Worm (Caenorhabditis elegans) whole organism, L4 larva: ENCODE measurements around the gene ZC443.1.

Source experiments
- D1046.2 ChIP-seq: fragments of 200-800 bp; sonication (Bioruptor generic); IDR thresholded peaks from 2 replicates; pipeline ENCODE4 v1.3.6; 2022; ENCODE audit warnings: missing genetic modification characterization, missing compliant biosample characterization
- ZK546.5 ChIP-seq, 2 experiments: sonication (generic microtip); optimal IDR thresholded peaks; 2 replicates each; lab custom pipeline; 2017; ENCODE audit warnings: missing biosample characterization in 2 of 2, missing genetic modification characterization in 2 of 2
- aha-1 ChIP-seq: fragments of 150-350 bp; peaks from one replicate; lab custom pipeline; 2014; ENCODE audit warnings: missing biosample characterization, missing genetic modification characterization
- aly-2 ChIP-seq: sonication (generic microtip); optimal IDR thresholded peaks from 2 replicates; lab custom pipeline; 2018; ENCODE audit warnings: missing biosample characterization, missing genetic modification characterization
- ceh-28 ChIP-seq: fragments of 150-350 bp; optimal IDR thresholded peaks from 2 replicates; lab custom pipeline; 2014; ENCODE audit warnings: missing biosample characterization, missing genetic modification reagents, missing genetic modification characterization
- ceh-62 ChIP-seq: sonication (generic microtip); optimal IDR thresholded peaks from 2 replicates; lab custom pipeline; 2017; ENCODE audit warnings: missing biosample characterization, missing genetic modification characterization
- ceh-82 ChIP-seq: sonication (generic microtip); optimal IDR thresholded peaks from 2 replicates; lab custom pipeline; 2017; ENCODE audit warnings: missing biosample characterization, missing genetic modification characterization
- ces-1 ChIP-seq: fragments of 150-350 bp; sonication (generic microtip); optimal IDR thresholded peaks from 4 replicates; lab custom pipeline; 2014; ENCODE audit warnings: missing biosample characterization, missing genetic modification reagents, missing genetic modification characterization
- ctbp-1 ChIP-seq: fragments of 200-800 bp; sonication (Bioruptor generic); IDR thresholded peaks from 2 replicates; pipeline ENCODE4 v1.3.6; 2022; ENCODE audit warnings: missing genetic modification reagents, missing genetic modification characterization, missing compliant biosample characterization
- daf-16 ChIP-seq, 3 experiments: sonication (generic microtip); optimal IDR thresholded peaks; 2 replicates each; lab custom pipeline; 2016 to 2017; ENCODE audit warnings: missing genetic modification characterization in 3 of 3, missing genetic modification reagents in 3 of 3, mild to moderate bottlenecking in 2 of 3, missing compliant biosample characterization in 2 of 3, missing biosample characterization in 1 of 3, moderate library complexity in 1 of 3
- daf-8 ChIP-seq: fragments of 200-800 bp; sonication (Bioruptor generic); IDR thresholded peaks from 2 replicates; pipeline ENCODE4 v1.3.6; 2022; ENCODE audit warnings: missing genetic modification characterization, missing compliant biosample characterization
- dmd-6 ChIP-seq: fragments of 200-800 bp; sonication (Bioruptor generic); IDR thresholded peaks from 2 replicates; pipeline ENCODE4 v1.3.6; 2022; ENCODE audit warnings: missing genetic modification reagents, missing genetic modification characterization, missing compliant biosample characterization
- dmd-9 ChIP-seq: fragments of 200-800 bp; sonication (Bioruptor generic); IDR thresholded peaks from 2 replicates; pipeline ENCODE4 v1.3.6; 2022; ENCODE audit warnings: missing genetic modification reagents, missing genetic modification characterization, missing compliant biosample characterization
- dve-1 ChIP-seq: sonication (generic microtip); optimal IDR thresholded peaks from 2 replicates; lab custom pipeline; 2017; ENCODE audit warnings: antibody characterized with exemption, mild to moderate bottlenecking, missing genetic modification characterization, missing compliant biosample characterization; ENCODE audit not compliant: insufficient read depth
- egl-27 ChIP-seq: sonication (generic microtip); optimal IDR thresholded peaks from 3 replicates; lab custom pipeline; 2017; ENCODE audit warnings: missing biosample characterization, missing genetic modification reagents, missing genetic modification characterization
- fkh-10 ChIP-seq: fragments of 150-350 bp; optimal IDR thresholded peaks from 2 replicates; lab custom pipeline; 2014; ENCODE audit warnings: missing biosample characterization, missing genetic modification reagents, missing genetic modification characterization
- fos-1 ChIP-seq: fragments of 150-350 bp; optimal IDR thresholded peaks from 2 replicates; lab custom pipeline; 2014; ENCODE audit warnings: missing biosample characterization, missing genetic modification characterization
- hif-1 ChIP-seq, 2 experiments: sonication (generic microtip); optimal IDR thresholded peaks; 2 replicates each; lab custom pipeline; 2016 to 2017; ENCODE audit warnings: missing compliant biosample characterization in 2 of 2, missing genetic modification characterization in 2 of 2, missing genetic modification reagents in 2 of 2, missing genotype in 2 of 2, mild to moderate bottlenecking in 1 of 2
- hlh-11 ChIP-seq: fragments of 200-800 bp; sonication (Bioruptor generic); optimal IDR thresholded peaks from 2 replicates; lab custom pipeline; 2018; ENCODE audit warnings: mild to moderate bottlenecking, missing genetic modification characterization, missing compliant biosample characterization
- hmg-1.1 ChIP-seq: fragments of 200-800 bp; sonication (Bioruptor generic); IDR thresholded peaks from 2 replicates; pipeline ENCODE4 v1.3.6; 2022; ENCODE audit warnings: missing genetic modification reagents, missing genetic modification characterization, missing compliant biosample characterization
- lin-1 ChIP-seq: fragments of 200-800 bp; sonication (Bioruptor generic); IDR thresholded peaks from 2 replicates; pipeline ENCODE4 v1.3.6; 2022; ENCODE audit warnings: missing genetic modification reagents, missing genetic modification characterization, missing compliant biosample characterization
- lin-13 ChIP-seq: fragments of 150-350 bp; optimal IDR thresholded peaks from 2 replicates; lab custom pipeline; 2014; ENCODE audit warnings: missing biosample characterization, missing genetic modification reagents, missing genetic modification characterization
- lin-29 ChIP-seq: fragments of 200-800 bp; sonication (Bioruptor generic); IDR thresholded peaks from 2 replicates; pipeline ENCODE4 v1.3.6; 2022; ENCODE audit warnings: missing genetic modification reagents, missing genetic modification characterization, missing compliant biosample characterization
- lin-39 ChIP-seq: fragments of 150-350 bp; optimal IDR thresholded peaks from 2 replicates; lab custom pipeline; 2014; ENCODE audit warnings: missing biosample characterization, missing genetic modification reagents, missing genetic modification characterization
- lir-3 ChIP-seq: sonication (generic microtip); optimal IDR thresholded peaks from 2 replicates; lab custom pipeline; 2016; ENCODE audit warnings: mild to moderate bottlenecking, missing genetic modification characterization, missing compliant biosample characterization
- lsy-2 ChIP-seq, 2 experiments: fragments of 150-350 bp in 1 of 2; sonication (generic microtip) in 1 of 2; optimal IDR thresholded peaks; 2 replicates each; lab custom pipeline; 2014 to 2017; ENCODE audit warnings: missing biosample characterization in 2 of 2, missing genetic modification characterization in 2 of 2
- mdl-1 ChIP-seq, 2 experiments: fragments of 150-350 bp in 1 of 2; sonication (generic microtip) in 1 of 2; optimal IDR thresholded peaks; 2 replicates each; lab custom pipeline; 2014 to 2017; ENCODE audit warnings: missing biosample characterization in 2 of 2, missing genetic modification characterization in 2 of 2
- mep-1 ChIP-seq: fragments of 150-350 bp; sonication (generic microtip); optimal IDR thresholded peaks from 3 replicates; lab custom pipeline; 2014; ENCODE audit warnings: missing biosample characterization, missing genetic modification characterization
- mxl-3 ChIP-seq: fragments of 200-800 bp; sonication (Bioruptor generic); optimal IDR thresholded peaks from 2 replicates; lab custom pipeline; 2018; ENCODE audit warnings: mild to moderate bottlenecking, missing genetic modification characterization, missing compliant biosample characterization
- nhr-102 ChIP-seq: sonication (generic microtip); optimal IDR thresholded peaks from 2 replicates; lab custom pipeline; 2016; ENCODE audit warnings: mild to moderate bottlenecking, missing genetic modification characterization, moderate library complexity, missing compliant biosample characterization
- nhr-11 ChIP-seq: fragments of 150-350 bp; optimal IDR thresholded peaks from 2 replicates; lab custom pipeline; 2014; ENCODE audit warnings: missing biosample characterization, missing genetic modification characterization
- nhr-237 ChIP-seq: sonication (generic microtip); optimal IDR thresholded peaks from 2 replicates; lab custom pipeline; 2017; ENCODE audit warnings: missing biosample characterization, missing genetic modification characterization
- nhr-28 ChIP-seq: fragments of 150-350 bp; optimal IDR thresholded peaks from 2 replicates; lab custom pipeline; 2014; ENCODE audit warnings: missing biosample characterization, missing genetic modification characterization
- nhr-77 ChIP-seq: fragments of 150-350 bp; optimal IDR thresholded peaks from 2 replicates; lab custom pipeline; 2014; ENCODE audit warnings: missing biosample characterization, missing genetic modification characterization
- pha-4 ChIP-seq, 2 experiments: fragments of 150-350 bp in 1 of 2; fragments of 200-800 bp in 1 of 2; sonication (Bioruptor generic) in 1 of 2; IDR thresholded peaks in 1 of 2; optimal IDR thresholded peaks in 1 of 2; 2 replicates each; pipeline versions ENCODE4 v1.3.6 to Lab custom; 2014 to 2022; ENCODE audit warnings: missing genetic modification characterization in 2 of 2, missing genetic modification reagents in 2 of 2, missing biosample characterization in 1 of 2, missing compliant biosample characterization in 1 of 2
- php-3 ChIP-seq: fragments of 200-800 bp; sonication (Bioruptor generic); IDR thresholded peaks from 2 replicates; pipeline ENCODE4 v1.3.6; 2022; ENCODE audit warnings: missing genetic modification reagents, missing genetic modification characterization, missing compliant biosample characterization
- pqm-1 ChIP-seq: sonication (generic microtip); optimal IDR thresholded peaks from 2 replicates; lab custom pipeline; 2017; ENCODE audit warnings: missing biosample characterization, missing genetic modification characterization
- rbr-2 ChIP-seq: sonication (generic microtip); optimal IDR thresholded peaks from 2 replicates; lab custom pipeline; 2016; ENCODE audit warnings: missing genotype, missing genetic modification characterization, missing compliant biosample characterization
- tag-97 ChIP-seq: fragments of 200-800 bp; sonication (Bioruptor generic); IDR thresholded peaks from 2 replicates; pipeline ENCODE4 v1.3.6; 2022; ENCODE audit warnings: missing genetic modification characterization, missing compliant biosample characterization
- tra-1 ChIP-seq: fragments of 200-800 bp; sonication (Bioruptor generic); IDR thresholded peaks from 2 replicates; pipeline ENCODE4 v1.3.6; 2022; ENCODE audit warnings: missing genetic modification reagents, missing genetic modification characterization, missing compliant biosample characterization
- unc-39 ChIP-seq: sonication (generic microtip); optimal IDR thresholded peaks from 2 replicates; lab custom pipeline; 2017; ENCODE audit warnings: missing biosample characterization, missing genetic modification characterization
- unc-62 ChIP-seq, 3 experiments: fragments of 150-350 bp in 1 of 3; sonication (generic microtip); optimal IDR thresholded peaks in 2 of 3; peaks in 1 of 3; 1 replicate in 1 of 3; 2 replicates in 2 of 3; lab custom pipeline; 2014 to 2017; ENCODE audit warnings: missing biosample characterization in 3 of 3, missing genetic modification characterization in 3 of 3, missing genetic modification reagents in 3 of 3, missing genotype in 1 of 3
- vab-7 ChIP-seq: fragments of 200-800 bp; sonication (Bioruptor generic); IDR thresholded peaks from 2 replicates; pipeline ENCODE4 v1.3.6; 2022; ENCODE audit warnings: missing genetic modification reagents, missing genetic modification characterization, missing compliant biosample characterization
- zip-11 ChIP-seq: fragments of 200-800 bp; sonication (Bioruptor generic); IDR thresholded peaks from 2 replicates; pipeline ENCODE4 v1.3.6; 2022; ENCODE audit warnings: missing genetic modification characterization, missing compliant biosample characterization
- zip-2 ChIP-seq: fragments of 150-350 bp; optimal IDR thresholded peaks from 2 replicates; lab custom pipeline; 2014; ENCODE audit warnings: missing biosample characterization, missing genetic modification characterization
- ztf-11 ChIP-seq: fragments of 150-350 bp; optimal IDR thresholded peaks from 2 replicates; lab custom pipeline; 2014; ENCODE audit warnings: missing biosample characterization, missing genetic modification characterization
- ztf-7 ChIP-seq: fragments of 150-350 bp; optimal IDR thresholded peaks from 2 replicates; lab custom pipeline; 2014; ENCODE audit warnings: missing biosample characterization, missing genetic modification characterization

The ZC443.1 gene

ce11 chrV:12819792-12820453, 10.0 kb upstream of the ZC443.1 start, which contains the start of the genes ZC443.4 and ugt-18:
ZC443.4 (minus strand) TSS chrV:12819886.
ugt-18 (plus strand) TSS chrV:12820260.
- peak; percentile 56 for TF ChIP-seq nhr-77 (tag; lab: Kevin White, UChicago)
- 0 out of 2 replicates have a peak, but pooled peaks have one; percentile 10 for TF ChIP-seq dmd-6 (GFP tag; lab: Robert Waterston, UW)
- peak in 1 of 2 experiments; percentile 63 for TF ChIP-seq unc-62 (GFP tag; optimal IDR thresholded peaks at IDR 0.05 in 1 of 2; lab: Kevin White, UChicago)
- TF ChIP-seq unc-62 (tag; optimal IDR thresholded peaks at IDR 0.05; lab: Kevin White, UChicago): no peak
- TF ChIP-seq daf-16 (GFP tag; optimal IDR thresholded peaks at IDR 0.05; lab: Kevin White, UChicago): no peak
- TF ChIP-seq daf-16 (tag; optimal IDR thresholded peaks at IDR 0.05; lab: Kevin White, UChicago): peak; percentile 28
- TF ChIP-seq pqm-1 (tag; lab: Kevin White, UChicago): peak; percentile 60
- no peak for TF ChIP-seq dve-1
- no peak for TF ChIP-seq nhr-102 (tag; lab: Kevin White, UChicago)
- TF ChIP-seq nhr-28 (tag; lab: Kevin White, UChicago): peak; percentile 62

- TF ChIP-seq unc-39: no peak
- no peak for TF ChIP-seq nhr-11 (tag; lab: Kevin White, UChicago)
- no peak for TF ChIP-seq daf-8
- TF ChIP-seq lir-3 (tag; lab: Kevin White, UChicago): no peak
- TF ChIP-seq lin-13 (GFP tag; lab: Kevin White, UChicago): no peak
- no peak for TF ChIP-seq php-3 (GFP tag; lab: Robert Waterston, UW)
- TF ChIP-seq ZK546.5 (tag; optimal IDR thresholded peaks at IDR 0.05; lab: Kevin White, UChicago): no peak
- TF ChIP-seq hmg-1.1 (GFP tag; lab: Robert Waterston, UW): peak; percentile 79
- TF ChIP-seq zip-11: no peak
- no peak for TF ChIP-seq lin-39 (tag; lab: Kevin White, UChicago)
- no peak for TF ChIP-seq nhr-237
- no peak for TF ChIP-seq lin-29 (GFP tag; lab: Robert Waterston, UW)
- no peak for TF ChIP-seq D1046.2 (GFP tag; lab: Robert Waterston, UW)
- TF ChIP-seq mdl-1 (tag; optimal IDR thresholded peaks at IDR 0.05; lab: Kevin White, UChicago): peak in 1 of 2 experiments; percentile 70
- peak; percentile 41 for TF ChIP-seq hlh-11 (tag; lab: Kevin White, UChicago)
- no peak for TF ChIP-seq zip-2 (tag; lab: Kevin White, UChicago)
- TF ChIP-seq ceh-82 (tag; lab: Kevin White, UChicago): no peak
- no peak for TF ChIP-seq ceh-28 (tag; lab: Kevin White, UChicago)
- peak; percentile 97 for TF ChIP-seq aha-1 (tag; lab: Kevin White, UChicago)
- peak; percentile 3 to 50 for TF ChIP-seq lsy-2 (tag; optimal IDR thresholded peaks at IDR 0.05; lab: Kevin White, UChicago)
- no peak for TF ChIP-seq vab-7 (GFP tag; lab: Robert Waterston, UW)
- TF ChIP-seq egl-27 (tag; lab: Kevin White, UChicago): no peak
- no peak for TF ChIP-seq ces-1 (GFP tag; lab: Kevin White, UChicago)
- TF ChIP-seq mep-1 (tag; lab: Kevin White, UChicago): peak; percentile 63
- TF ChIP-seq pha-4 (GFP tag; IDR thresholded peaks at IDR 0.05; lab: Robert Waterston, UW): no peak
- no peak for TF ChIP-seq pha-4 (tag; optimal IDR thresholded peaks at IDR 0.05; lab: Kevin White, UChicago)
- 0 out of 2 replicates have a peak, but pooled peaks have one; percentile 11 for TF ChIP-seq dmd-6 (GFP tag; lab: Robert Waterston, UW)
- TF ChIP-seq ztf-7: no peak
- no peak for TF ChIP-seq dmd-9 (GFP tag; lab: Robert Waterston, UW)
- TF ChIP-seq hif-1 (tag; optimal IDR thresholded peaks at IDR 0.05; lab: Kevin White, UChicago): peak in 1 of 2 experiments; percentile 39
- TF ChIP-seq tag-97 (GFP tag; lab: Robert Waterston, UW): no peak
- no peak for TF ChIP-seq lin-1 (GFP tag; lab: Robert Waterston, UW)
- TF ChIP-seq ztf-11: no peak
- TF ChIP-seq unc-62 (GFP tag; optimal IDR thresholded peaks at IDR 0.05 in 1 of 2; lab: Kevin White, UChicago): no peak
- TF ChIP-seq unc-62 (tag; optimal IDR thresholded peaks at IDR 0.05; lab: Kevin White, UChicago): no peak
- peak; percentile 61 for TF ChIP-seq fkh-10 (GFP tag; lab: Kevin White, UChicago)
- TF ChIP-seq aly-2: no peak
- TF ChIP-seq mxl-3 (GFP tag; lab: Kevin White, UChicago): peak; percentile 11
- TF ChIP-seq nhr-77 (tag; lab: Kevin White, UChicago): no peak
- no peak for TF ChIP-seq ctbp-1 (GFP tag; lab: Robert Waterston, UW)
- no peak for TF ChIP-seq tra-1 (GFP tag; lab: Robert Waterston, UW)
- TF ChIP-seq ceh-62 (tag; lab: Kevin White, UChicago): no peak
- peak; percentile 79 for TF ChIP-seq rbr-2 (tag; lab: Kevin White, UChicago)
- no peak for TF ChIP-seq fos-1 (tag; lab: Kevin White, UChicago)
Observed at ce11 chrV:12819155-12819554, 9.3 kb upstream of the ZC443.1 start.
